Fruit fly (Drosophila melanogaster) Kc167 (cell line): ENCODE results near the gene PMP34.

ENCODE experiments used
- Myc ChIP-seq: fragments of >200 bp; optimal IDR thresholded peaks from 2 replicates; lab custom pipeline; 2017; ENCODE audit warnings: missing external identifiers
- Sin3A ChIP-seq: fragments of >200 bp; optimal IDR thresholded peaks from 2 replicates; lab custom pipeline; 2018; ENCODE audit warnings: missing external identifiers
- h ChIP-seq: fragments of >200 bp; optimal IDR thresholded peaks from 3 replicates; lab custom pipeline; 2018; ENCODE audit warnings: missing external identifiers
- insv ChIP-seq: fragments of >200 bp; optimal IDR thresholded peaks from 3 replicates; lab custom pipeline; 2018; ENCODE audit warnings: missing external identifiers
- psq ChIP-seq: fragments of >200 bp; optimal IDR thresholded peaks from 2 replicates; lab custom pipeline; 2017; ENCODE audit warnings: missing external identifiers
- ttk ChIP-seq: sonication (Bioruptor generic); optimal IDR thresholded peaks from 2 replicates; lab custom pipeline; 2017; ENCODE audit warnings: missing external identifiers

DNA sequence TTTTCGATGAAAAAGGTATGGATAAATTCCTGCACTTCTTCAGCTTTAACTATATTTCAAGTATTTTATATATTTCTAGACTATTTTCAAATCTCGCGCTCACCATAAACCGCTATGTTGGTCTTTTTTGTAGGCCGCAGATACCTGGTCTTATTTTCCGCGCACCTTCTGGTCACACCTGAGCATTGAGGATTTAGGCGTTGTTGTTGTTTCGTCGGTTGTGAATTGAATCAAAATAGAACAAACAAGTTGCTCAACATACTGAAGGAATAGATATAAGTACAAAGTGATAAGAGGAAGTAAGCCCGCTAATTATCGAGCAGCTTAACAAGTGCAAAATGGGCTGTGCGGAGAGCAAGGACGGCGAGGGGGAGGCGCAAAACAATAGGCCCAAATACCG is 40.8 kb upstream of the PMP34 start, which contains the start of gene Ctl1:
- no peak for TF ChIP-seq Myc (lab: Kevin White, UChicago)
- no peak for TF ChIP-seq psq (lab: Kevin White, UChicago)
- no peak for TF ChIP-seq Sin3A (lab: Kevin White, UChicago)
- no peak for TF ChIP-seq ttk
- no peak for TF ChIP-seq insv
- TF ChIP-seq h: no peak
